Worm (Caenorhabditis elegans) whole organism, late embryonic: ENCODE data around the gene F55C9.6.
"Not testable (repeated sequence)": the region's sequence is repeated elsewhere in the genome, so short reads cannot be mapped to it uniquely, and the experiment has no call there.

Experiments
- ama-1 ChIP-seq: fragments of 150-350 bp; optimal IDR thresholded peaks from 2 replicates; lab custom pipeline; 2014
- ceh-48 ChIP-seq: sonication (generic microtip); optimal IDR thresholded peaks from 2 replicates; lab custom pipeline; 2016; ENCODE audit warnings: missing genetic modification characterization, inconsistent platforms, missing compliant biosample characterization
- eyg-1 ChIP-seq: sonication (generic microtip); optimal IDR thresholded peaks from 2 replicates; lab custom pipeline; 2016; ENCODE audit warnings: missing genotype, missing genetic modification characterization, missing compliant biosample characterization
- fkh-6 ChIP-seq: sonication (generic microtip); optimal IDR thresholded peaks from 2 replicates; lab custom pipeline; 2016; ENCODE audit warnings: missing genetic modification characterization, missing compliant biosample characterization
- npax-4 ChIP-seq: sonication (generic microtip); optimal IDR thresholded peaks from 2 replicates; lab custom pipeline; 2016; ENCODE audit warnings: missing genetic modification characterization, missing compliant biosample characterization
- pax-1 ChIP-seq: fragments of 150-350 bp; optimal IDR thresholded peaks from 2 replicates; lab custom pipeline; 2014; ENCODE audit warnings: missing biosample characterization, missing genetic modification characterization
- sox-4 ChIP-seq: sonication (generic microtip); optimal IDR thresholded peaks from 2 replicates; lab custom pipeline; 2017; ENCODE audit warnings: mild to moderate bottlenecking, missing genetic modification characterization, inconsistent platforms, missing compliant biosample characterization

ce11 chrV:19264148-19264547 lies 32.5 kb downstream of the F55C9.6 start, which contains the start of gene F21D9.1:
- TF ChIP-seq ama-1 (lab: Kevin White, UChicago); fkh-6 (tag; lab: Kevin White, UChicago); eyg-1 (tag; lab: Kevin White, UChicago); npax-4; ceh-48 (tag; lab: Kevin White, UChicago); sox-4 (tag; lab: Kevin White, UChicago); pax-1 (tag; lab: Kevin White, UChicago): not testable (repeated sequence)
